Worm (Caenorhabditis elegans): Measurements from ENCODE around the gene atp-2.

DNA sequence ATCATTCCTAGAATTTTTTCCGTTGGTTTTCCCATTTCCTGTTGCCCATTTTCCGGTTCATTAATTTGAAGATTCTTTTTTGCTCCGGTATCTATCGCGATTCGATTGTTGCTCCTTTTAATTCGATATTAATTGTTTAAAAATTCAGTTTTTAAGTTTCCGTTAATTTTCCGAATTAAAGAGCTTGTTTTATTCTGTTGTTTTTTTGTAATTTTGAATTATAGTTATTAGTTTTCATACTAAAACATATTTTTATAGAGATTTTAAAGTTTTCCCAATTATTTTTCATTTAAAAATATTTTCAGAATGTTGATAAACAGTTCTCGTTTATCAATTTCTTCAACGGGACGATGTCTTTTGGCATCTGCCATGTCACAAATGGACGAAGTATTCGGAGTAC, 6.1 kb downstream of the atp-2 start, which contains the start of gene mrps-26:
- TF ChIP-seq lir-3 (tag; optimal IDR thresholded peaks at IDR 0.05; ENCODE audit: poor library complexity) (no peak), nhr-12 (tag; optimal IDR thresholded peaks at IDR 0.05) (no peak), nhr-19 (GFP tag; conservative IDR thresholded peaks at IDR 0.05) (no peak), mep-1 (tag; optimal IDR thresholded peaks at IDR 0.05) (no peak), ztf-4 (tag; optimal IDR thresholded peaks at IDR 0.05) (no peak), skn-1 (tag; optimal IDR thresholded peaks at IDR 0.05) (no peak)
